Fruit fly (Drosophila melanogaster): ENCODE measurements around the gene AdoR.

Gene AdoR

dm6 chr3R:30170671-30171667 is 21.6 kb upstream of the AdoR start, which contains the start of gene Rsod (continued):
- TF ChIP-seq CG5180 (GFP tag; optimal IDR thresholded peaks at IDR 0.05): no peak
- TF ChIP-seq CG2116 (GFP tag; optimal IDR thresholded peaks at IDR 0.05): peak; percentile 5
- TF ChIP-seq CG10209 (GFP tag; optimal IDR thresholded peaks at IDR 0.05): peak; percentile 44
- TF ChIP-seq chm (GFP tag; IDR thresholded peaks at IDR 0.05): peak; percentile 42; the same call in 1 of the 2 replicates
- TF ChIP-seq CG15269 (tag; optimal IDR thresholded peaks at IDR 0.05): peak; percentile 53
- 0 out of 3 replicates have a peak, but pooled peaks have one; percentile 38 for TF ChIP-seq jigr1 (GFP tag; IDR thresholded peaks at IDR 0.05)
- TF ChIP-seq sisA (GFP tag; IDR thresholded peaks at IDR 0.05): peak; percentile 74
- TF ChIP-seq Sry-δ (GFP tag; optimal IDR thresholded peaks at IDR 0.05): no peak
- peak; percentile 41 for TF ChIP-seq al (GFP tag; IDR thresholded peaks at IDR 0.05)
- TF ChIP-seq unpg (GFP tag; optimal IDR thresholded peaks at IDR 0.05): peak; percentile 61
- no peak for TF ChIP-seq CG42726 (GFP tag; IDR thresholded peaks at IDR 0.05; ENCODE audit: partially characterized antibody)
- no peak for TF ChIP-seq Myb (GFP tag; optimal IDR thresholded peaks at IDR 0.05)
- TF ChIP-seq Mes4 (GFP tag; optimal IDR thresholded peaks at IDR 0.05): no peak
- TF ChIP-seq mam (GFP tag; optimal IDR thresholded peaks at IDR 0.05): no peak
- TF ChIP-seq slbo (GFP tag; IDR thresholded peaks at IDR 0.05): peak; percentile 48; the same call in 1 of the 2 replicates
- peak; percentile 74 for TF ChIP-seq gem (tag; optimal IDR thresholded peaks at IDR 0.05)
- TF ChIP-seq wdn (GFP tag; IDR thresholded peaks at IDR 0.05): 0 out of 2 replicates have a peak, but pooled peaks have one; percentile 33
- peak; percentile 16 for TF ChIP-seq Lhr (GFP tag; optimal IDR thresholded peaks at IDR 0.05)
- no peak for TF ChIP-seq danr (GFP tag; IDR thresholded peaks at IDR 0.05)
- TF ChIP-seq HLH3B (GFP tag; IDR thresholded peaks at IDR 0.05): peak; percentile 80
- no peak for TF ChIP-seq bigmax (GFP tag; optimal IDR thresholded peaks at IDR 0.05)
- TF ChIP-seq Doc3 (GFP tag; IDR thresholded peaks at IDR 0.05; ENCODE audit: partially characterized antibody): no peak
- no peak for TF ChIP-seq luna (GFP tag; optimal IDR thresholded peaks at IDR 0.05)
- no peak for TF ChIP-seq Opbp (GFP tag; IDR thresholded peaks at IDR 0.05; ENCODE audit: partially characterized antibody)
- peak; percentile 94 for TF ChIP-seq D19A (tag; optimal IDR thresholded peaks at IDR 0.05)
- TF ChIP-seq knrl (GFP tag; IDR thresholded peaks at IDR 0.05; ENCODE audit: partially characterized antibody): no peak
- TF ChIP-seq CG6765 (GFP tag; optimal IDR thresholded peaks at IDR 0.05): peak; percentile 4
- TF ChIP-seq Atf3 (GFP tag; optimal IDR thresholded peaks at IDR 0.05): no peak
- peak; percentile 50 for TF ChIP-seq Ssrp (tag; optimal IDR thresholded peaks at IDR 0.05)
- no peak for TF ChIP-seq B-H2 (GFP tag; optimal IDR thresholded peaks at IDR 0.05)
- no peak for TF ChIP-seq CG10274 (GFP tag; optimal IDR thresholded peaks at IDR 0.05)
- peak; percentile 10 for TF ChIP-seq Hr3 (GFP tag; optimal IDR thresholded peaks at IDR 0.05)
- no peak for TF ChIP-seq CG6175 (GFP tag; IDR thresholded peaks at IDR 0.05)
- no peak for TF ChIP-seq Ets65A (GFP tag)
- peak; percentile 47 for TF ChIP-seq CG5953 (GFP tag; IDR thresholded peaks at IDR 0.05)
- TF ChIP-seq CG30020 (tag; optimal IDR thresholded peaks at IDR 0.05): no peak
- TF ChIP-seq Abd-B (GFP tag; optimal IDR thresholded peaks at IDR 0.05): peak; percentile 28
- TF ChIP-seq CG31441 (GFP tag; IDR thresholded peaks at IDR 0.05): peak; percentile 52
- TF ChIP-seq Bdp1 (GFP tag; optimal IDR thresholded peaks at IDR 0.05): no peak
- no peak for TF ChIP-seq CG4404 (GFP tag; IDR thresholded peaks at IDR 0.05)
- TF ChIP-seq prd (optimal IDR thresholded peaks at IDR 0.05): no peak
- peak; percentile 73; the same call in 2 of the 3 replicates for TF ChIP-seq prd (GFP tag; IDR thresholded peaks at IDR 0.05)
- TF ChIP-seq esg (GFP tag; conservative IDR thresholded peaks at IDR 0.05): peak; percentile 74
- peak; percentile 19 for TF ChIP-seq CG12071 (GFP tag; optimal IDR thresholded peaks at IDR 0.05)
- TF ChIP-seq lmd (GFP tag; IDR thresholded peaks at IDR 0.05): peak; percentile 75
- TF ChIP-seq nau (GFP tag; optimal IDR thresholded peaks at IDR 0.05): no peak
- no peak for TF ChIP-seq ato (GFP tag; IDR thresholded peaks at IDR 0.05; ENCODE audit: partially characterized antibody)
- no peak for TF ChIP-seq trh (GFP tag; optimal IDR thresholded peaks at IDR 0.05)

All from whole organism, embryonic.